Worm (Caenorhabditis elegans): ENCODE measurements around the gene ins-19.

DNA sequence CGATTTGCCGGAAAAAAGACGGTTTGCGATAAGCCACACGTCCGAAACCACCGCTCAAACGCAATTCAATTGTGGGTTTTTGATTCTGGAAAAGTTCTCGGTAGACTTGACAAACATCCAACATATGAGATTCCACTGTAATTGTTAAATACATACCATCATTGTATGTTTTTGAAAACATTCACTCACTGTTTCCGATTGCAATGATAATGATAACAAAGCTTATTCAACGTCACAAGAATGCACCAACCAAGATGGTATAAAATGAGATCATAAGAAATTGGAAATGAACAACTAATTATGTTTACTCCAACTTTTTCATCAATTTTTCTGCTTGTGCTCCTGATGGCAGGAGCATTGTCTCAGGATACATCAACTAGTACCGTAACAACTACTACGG lies 20.5 kb downstream of the ins-19 start, which contains the start of gene clec-122:
- TF ChIP-seq gmeb-1 (tag; optimal IDR thresholded peaks at IDR 0.05), result no peak
- TF ChIP-seq egl-27 (tag; optimal IDR thresholded peaks at IDR 0.05), result no peak
- TF ChIP-seq mab-5 (tag; optimal IDR thresholded peaks at IDR 0.05), result no peak
- TF ChIP-seq lin-39 (tag; optimal IDR thresholded peaks at IDR 0.05), result no peak
- TF ChIP-seq ama-1 (optimal IDR thresholded peaks at IDR 0.05), result no peak
- TF ChIP-seq fos-1 (tag; optimal IDR thresholded peaks at IDR 0.05), result no peak
- no peak for TF ChIP-seq lin-13 (GFP tag; optimal IDR thresholded peaks at IDR 0.05)
- no peak for TF ChIP-seq snpc-4 (tag; optimal IDR thresholded peaks at IDR 0.05)
- no peak for TF ChIP-seq unc-62 (GFP tag; optimal IDR thresholded peaks at IDR 0.05)
- no peak for TF ChIP-seq nhr-237 (tag; optimal IDR thresholded peaks at IDR 0.05)
- no peak for TF ChIP-seq mdl-1 (tag; optimal IDR thresholded peaks at IDR 0.05)

Data from whole organism, L2 larva.